Fruit fly (Drosophila melanogaster) S2 (cell line): ENCODE data around the gene COX7AL2.

Experiments
- CG8478 ChIP-seq: fragments of >200 bp; optimal IDR thresholded peaks from 2 replicates; lab custom pipeline; 2018
- CTCF ChIP-seq, 2 experiments: fragments of >200 bp; optimal IDR thresholded peaks; 2 replicates each; lab custom pipeline; 2018

The COX7AL2 gene

dm6 chr2L:2147208-2147607 lies 50.5 kb downstream of the COX7AL2 start, which contains the start of the genes CG11723 and Tbcd:
CG11723 (minus strand) TSS chr2L:2147275.
Tbcd (plus strand) TSS chr2L:2147518.
- TF ChIP-seq CG8478 (lab: Kevin White, UChicago): no peak
- TF ChIP-seq CTCF (optimal IDR thresholded peaks at IDR 0.05; lab: Kevin White, UChicago): no peak

dm6 chr2L:2144725-2145656 lies 52.7 kb downstream of the COX7AL2 start, which contains the start of gene tho2:
tho2 (minus strand) TSS chr2L:2145187.
- no peak for TF ChIP-seq CG8478 (lab: Kevin White, UChicago)
- no peak for TF ChIP-seq CTCF (optimal IDR thresholded peaks at IDR 0.05; lab: Kevin White, UChicago)
